Worm (Caenorhabditis elegans) whole organism, L2 larva: ENCODE results near the gene srh-223.
"Not testable (repeated sequence)": the region's sequence is repeated elsewhere in the genome, so short reads cannot be mapped to it uniquely, and the experiment has no call there.

Source experiments
- egl-27 ChIP-seq: sonication (generic microtip); optimal IDR thresholded peaks from 3 replicates; lab custom pipeline; 2017; ENCODE audit warnings: missing biosample characterization, missing genetic modification reagents, missing genetic modification characterization
- unc-62 ChIP-seq: fragments of 150-350 bp; optimal IDR thresholded peaks from 2 replicates; lab custom pipeline; 2014; ENCODE audit warnings: missing biosample characterization, missing genetic modification reagents, missing genetic modification characterization

DNA sequence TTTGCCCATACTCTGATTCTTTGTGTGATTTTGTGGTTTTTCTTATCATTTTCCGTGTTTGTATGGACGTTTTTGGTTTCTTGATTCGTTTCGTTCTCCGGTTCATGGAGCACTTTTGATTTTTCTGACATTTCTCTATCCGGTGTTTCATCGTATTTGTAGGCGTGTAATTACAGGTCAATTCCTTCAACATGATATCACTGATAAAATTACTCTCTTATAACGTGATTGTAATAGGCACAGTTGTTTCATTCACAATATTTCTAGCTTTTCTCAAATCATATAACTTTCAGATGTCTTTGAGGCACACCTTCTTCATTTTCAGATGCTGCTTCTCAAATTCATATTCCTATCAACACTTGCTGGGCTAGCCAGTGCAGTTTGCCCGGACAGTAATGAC is 49.3 kb upstream of the srh-223 start, which contains the start of gene clec-70:
- not testable (repeated sequence) for TF ChIP-seq unc-62; egl-27 (tag; lab: Kevin White, UChicago)
